Worm (Caenorhabditis elegans): ENCODE data around the gene F57A8.1.

Gene F57A8.1

DNA sequence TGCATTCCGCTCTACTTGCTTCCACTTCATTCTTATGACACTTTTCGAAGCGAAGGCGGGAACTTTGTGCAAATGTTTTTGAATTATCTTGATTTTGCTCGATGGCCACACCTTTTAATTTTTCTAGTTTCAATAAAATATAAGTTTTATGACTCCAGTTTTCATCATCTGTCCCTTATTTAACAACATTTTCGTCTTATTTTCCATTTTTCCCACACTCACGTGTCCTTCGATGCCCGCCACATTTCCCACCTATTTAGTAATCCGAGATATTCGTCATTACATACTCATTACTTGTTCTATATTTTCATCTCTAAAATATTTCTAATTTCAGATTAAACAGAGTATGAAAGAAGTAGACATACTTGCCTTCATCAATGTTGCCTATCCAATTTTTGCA, 57.2 kb downstream of the F57A8.1 start, which contains the start of gene srd-49:
srd-49 (plus strand) TSS at position 301 of the 400 bp plus-strand sequence.
- TF ChIP-seq ref-1 (GFP tag; conservative IDR thresholded peaks at IDR 0.05) (no peak), klf-2 (GFP tag; conservative IDR thresholded peaks at IDR 0.05) (no peak), med-1 (GFP tag; optimal IDR thresholded peaks at IDR 0.05; ENCODE audit: insufficient read depth) (no peak), tab-1 (GFP tag; IDR thresholded peaks at IDR 0.05) (no peak), ztf-23 (GFP tag; IDR thresholded peaks at IDR 0.05) (no peak), T22C8.4 (GFP tag; IDR thresholded peaks at IDR 0.05) (no peak), flt-1 (GFP tag; IDR thresholded peaks at IDR 0.05) (no peak), ztf-29 (GFP tag; IDR thresholded peaks at IDR 0.05) (no peak)

ce11 chrV:10096932-10097331, 59.8 kb downstream of the F57A8.1 start:
- TF ChIP-seq cog-1 (tag; optimal IDR thresholded peaks at IDR 0.05), result no peak

Measured in whole organism, midembryonic.